Fruit fly (Drosophila melanogaster): Measurements from ENCODE around the gene CG14435.

Gene CG14435

DNA sequence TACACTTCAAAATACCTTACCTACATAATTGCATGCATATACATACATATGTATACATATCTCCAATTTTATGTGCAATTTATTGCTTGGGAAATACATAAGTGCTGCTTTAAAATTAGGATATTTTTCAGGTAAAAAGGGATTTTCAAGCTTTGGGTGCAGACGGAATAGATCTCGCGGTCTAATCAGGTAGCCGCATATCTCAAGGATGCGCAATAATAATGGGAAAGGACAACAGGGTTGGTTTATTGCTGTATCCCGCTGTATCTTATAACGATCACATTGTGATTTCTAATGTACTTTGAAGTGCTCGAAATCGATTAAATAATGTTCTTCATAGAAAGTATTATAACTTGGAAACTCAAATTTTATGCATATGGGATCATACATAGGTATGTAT, 14.0 kb upstream of the CG14435 start (continued):
- TF ChIP-seq ato (GFP tag; IDR thresholded peaks at IDR 0.05; ENCODE audit: partially characterized antibody), result no peak

- TF ChIP-seq pros (GFP tag; optimal IDR thresholded peaks at IDR 0.05) (peak; percentile 17), cg (GFP tag; optimal IDR thresholded peaks at IDR 0.05) (peak; percentile 73), tll (GFP tag; optimal IDR thresholded peaks at IDR 0.05) (peak in 1 of 2 experiments; percentile 74), H15 (GFP tag; IDR thresholded peaks at IDR 0.05) (no peak)
Observed at dm6 chrX:6857269-6857668, 13.5 kb upstream of the CG14435 start.

DNA sequence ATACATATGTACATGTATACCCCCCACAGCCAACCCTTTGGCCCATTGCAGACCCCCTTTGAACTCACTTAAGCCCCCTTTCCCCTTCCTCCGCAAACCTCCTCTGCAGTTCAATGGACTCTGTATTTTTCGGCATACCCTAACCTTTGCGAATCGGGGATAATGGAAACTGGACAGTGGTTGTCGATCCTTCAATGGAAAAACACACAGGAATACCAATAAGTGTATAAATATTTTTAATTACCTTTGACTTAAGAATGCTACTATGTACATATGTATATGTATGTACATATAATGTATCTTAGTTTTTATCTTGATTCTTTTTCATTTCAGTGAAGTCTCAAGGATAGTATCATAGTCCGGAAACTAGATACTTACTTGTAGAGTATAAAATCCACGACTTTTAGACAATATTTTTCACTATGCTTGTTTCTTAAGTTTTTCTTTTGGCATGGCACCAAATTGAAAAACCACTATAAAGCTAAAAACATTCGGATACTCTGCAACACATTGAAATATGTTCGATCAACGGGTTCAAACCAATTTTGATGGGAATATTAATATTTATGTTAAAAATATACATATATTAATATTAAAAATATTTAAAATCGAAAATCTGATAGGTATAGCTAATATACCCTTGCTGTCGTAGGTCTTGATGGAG, 12.7 kb upstream of the CG14435 start:
- TF ChIP-seq CG10209 (GFP tag; optimal IDR thresholded peaks at IDR 0.05), result peak; percentile 72
- peak; percentile 71 for TF ChIP-seq NfI (GFP tag; optimal IDR thresholded peaks at IDR 0.05)
- peak; percentile 26; the same call in 1 of the 4 replicates for TF ChIP-seq Gug (GFP tag; IDR thresholded peaks at IDR 0.05)
- TF ChIP-seq CG11560 (tag; IDR thresholded peaks at IDR 0.05), result 0 out of 3 replicates have a peak, but pooled peaks have one; percentile 7
- peak; percentile 34 for TF ChIP-seq Six4 (GFP tag; optimal IDR thresholded peaks at IDR 0.05)
- peak; percentile 67 for TF ChIP-seq CG9932 (GFP tag; IDR thresholded peaks at IDR 0.05)
- peak; percentile 35; the same call in 1 of the 2 replicates for TF ChIP-seq Poxn (GFP tag; IDR thresholded peaks at IDR 0.05)
- peak; percentile 7 for TF ChIP-seq CG2116 (GFP tag; optimal IDR thresholded peaks at IDR 0.05)
- TF ChIP-seq Sin3A (optimal IDR thresholded peaks at IDR 0.05), result no peak
- TF ChIP-seq aop (GFP tag; IDR thresholded peaks at IDR 0.05), result no peak
- no peak for TF ChIP-seq Dref (GFP tag; IDR thresholded peaks at IDR 0.05)
- TF ChIP-seq usp (GFP tag; optimal IDR thresholded peaks at IDR 0.05), result no peak
- TF ChIP-seq CG10565 (GFP tag; optimal IDR thresholded peaks at IDR 0.05), result no peak
- TF ChIP-seq rib (GFP tag; IDR thresholded peaks at IDR 0.05), result 0 out of 2 replicates have a peak, but pooled peaks have one; percentile 17
- TF ChIP-seq Stat92E (GFP tag; optimal IDR thresholded peaks at IDR 0.05), result no peak
- TF ChIP-seq CG3838 (GFP tag; optimal IDR thresholded peaks at IDR 0.05), result no peak
- TF ChIP-seq pho (GFP tag; optimal IDR thresholded peaks at IDR 0.05), result no peak
- TF ChIP-seq YL-1 (GFP tag; optimal IDR thresholded peaks at IDR 0.05), result no peak
- peak; percentile 71 for TF ChIP-seq CG8924 (tag; optimal IDR thresholded peaks at IDR 0.05)
- peak; percentile 15 for TF ChIP-seq CG16815 (GFP tag; optimal IDR thresholded peaks at IDR 0.05)
- peak; percentile 60 for TF ChIP-seq Nf-YA (GFP tag; IDR thresholded peaks at IDR 0.05)
- peak; percentile 49; the same call in 1 of the 3 replicates for TF ChIP-seq Dbx (GFP tag; IDR thresholded peaks at IDR 0.05)
- TF ChIP-seq CG13775 (GFP tag; optimal IDR thresholded peaks at IDR 0.05), result peak; percentile 51
- TF ChIP-seq CG3847 (GFP tag; IDR thresholded peaks at IDR 0.05), result peak; percentile 63
- TF ChIP-seq CG34376 (GFP tag; optimal IDR thresholded peaks at IDR 0.05), result no peak
- no peak for TF ChIP-seq Gsc (GFP tag; IDR thresholded peaks at IDR 0.05)
- TF ChIP-seq br (optimal IDR thresholded peaks at IDR 0.05), result no peak
- TF ChIP-seq Dad (GFP tag; optimal IDR thresholded peaks at IDR 0.05), result no peak
- peak; percentile 56 for TF ChIP-seq Abd-B (GFP tag; optimal IDR thresholded peaks at IDR 0.05)
- TF ChIP-seq fd3F (GFP tag; optimal IDR thresholded peaks at IDR 0.05), result peak; percentile 61
- TF ChIP-seq bab2 (GFP tag; optimal IDR thresholded peaks at IDR 0.05), result peak; percentile 7
- TF ChIP-seq CG2889 (GFP tag; IDR thresholded peaks at IDR 0.05), result peak; percentile 67; the same call in 2 of the 3 replicates
- TF ChIP-seq dmrt11E (tag; optimal IDR thresholded peaks at IDR 0.05), result peak; percentile 34
- peak; percentile 70 for TF ChIP-seq Drgx (GFP tag; IDR thresholded peaks at IDR 0.05)
- peak; percentile 66 for TF ChIP-seq CG10979 (tag; optimal IDR thresholded peaks at IDR 0.05)
- peak; percentile 66; the same call in 1 of the 2 replicates for TF ChIP-seq Awh (GFP tag; IDR thresholded peaks at IDR 0.05)
- no peak for TF ChIP-seq HLHmδ (GFP tag; optimal IDR thresholded peaks at IDR 0.05)
- peak; percentile 16 for TF ChIP-seq pum (GFP tag; optimal IDR thresholded peaks at IDR 0.05)
- peak; percentile 42 for TF ChIP-seq wor (GFP tag; IDR thresholded peaks at IDR 0.05)
- TF ChIP-seq CG2712 (tag; optimal IDR thresholded peaks at IDR 0.05), result peak; percentile 76
- peak; percentile 78 for TF ChIP-seq CoRest (tag; optimal IDR thresholded peaks at IDR 0.05)
- TF ChIP-seq CG5180 (GFP tag; optimal IDR thresholded peaks at IDR 0.05), result peak; percentile 16

Measured in whole organism, embryonic.